Worm (Caenorhabditis elegans) whole organism, L1 larva: ENCODE data around the gene F44A2.3.

Experiments
- C16A3.4 ChIP-seq: fragments of 150-350 bp; optimal IDR thresholded peaks from 2 replicates; lab custom pipeline; 2014; ENCODE audit warnings: missing biosample characterization, missing genetic modification characterization
- C34B4.2 ChIP-seq: sonication (generic microtip); optimal IDR thresholded peaks from 2 replicates; lab custom pipeline; 2017; ENCODE audit warnings: mild to moderate bottlenecking, missing genetic modification characterization, missing compliant biosample characterization
- ceh-63 ChIP-seq: fragments of 200-800 bp; sonication (Bioruptor generic); optimal IDR thresholded peaks from 2 replicates; lab custom pipeline; 2018; ENCODE audit warnings: mild to moderate bottlenecking, missing genetic modification characterization, missing compliant biosample characterization
- ceh-8 ChIP-seq: fragments of 200-800 bp; sonication (Bioruptor generic); optimal IDR thresholded peaks from 2 replicates; lab custom pipeline; 2018; ENCODE audit warnings: mild to moderate bottlenecking, missing genetic modification characterization, moderate library complexity, missing compliant biosample characterization
- ceh-82 ChIP-seq, 3 experiments: fragments of 150-350 bp in 1 of 3; sonication (generic microtip) in 2 of 3; optimal IDR thresholded peaks; 2 replicates each; lab custom pipeline; 2014 to 2017; ENCODE audit warnings: missing biosample characterization in 3 of 3, missing genetic modification characterization in 3 of 3
- ces-1 ChIP-seq: fragments of 150-350 bp; optimal IDR thresholded peaks from 2 replicates; lab custom pipeline; 2014; ENCODE audit warnings: missing biosample characterization, missing genetic modification reagents, missing genetic modification characterization
- dsc-1 ChIP-seq: sonication (generic microtip); optimal IDR thresholded peaks from 2 replicates; lab custom pipeline; 2016; ENCODE audit warnings: mild to moderate bottlenecking, missing genetic modification characterization, missing compliant biosample characterization
- efl-1 ChIP-seq, 4 experiments: fragments of 150-350 bp; optimal IDR thresholded peaks in 3 of 4; peaks in 1 of 4; 1 replicate in 1 of 4; 2 replicates in 3 of 4; lab custom pipeline; 2014; ENCODE audit warnings: missing biosample characterization in 2 of 4, missing genetic modification characterization in 2 of 4, missing genetic modification reagents in 2 of 4
- egl-13 ChIP-seq: sonication (generic microtip); optimal IDR thresholded peaks from 2 replicates; lab custom pipeline; 2016; ENCODE audit warnings: missing genotype, missing genetic modification reagents, missing genetic modification characterization, missing compliant biosample characterization
- egl-27 ChIP-seq, 2 experiments: fragments of 150-350 bp in 1 of 2; sonication (generic microtip); optimal IDR thresholded peaks; 3 replicates each; lab custom pipeline; 2017 to 2018; ENCODE audit warnings: missing biosample characterization in 2 of 2, missing genetic modification characterization in 2 of 2, missing genetic modification reagents in 2 of 2
- elt-2 ChIP-seq: sonication (generic microtip); optimal IDR thresholded peaks from 2 replicates; lab custom pipeline; 2016; ENCODE audit warnings: missing genetic modification characterization, mild to moderate bottlenecking, inconsistent platforms, missing compliant biosample characterization, missing genetic modification reagents
- ets-5 ChIP-seq: fragments of 200-800 bp; sonication (Bioruptor generic); IDR thresholded peaks from 2 replicates; pipeline ENCODE4 v1.3.6; 2022; ENCODE audit warnings: missing genetic modification characterization, missing compliant biosample characterization
- fkh-10 ChIP-seq: sonication (generic microtip); optimal IDR thresholded peaks from 2 replicates; lab custom pipeline; 2017; ENCODE audit warnings: missing biosample characterization, missing genetic modification reagents, missing genetic modification characterization
- fkh-4 ChIP-seq: sonication (generic microtip); optimal IDR thresholded peaks from 2 replicates; lab custom pipeline; 2016; ENCODE audit warnings: missing compliant biosample characterization, missing genetic modification characterization, borderline replicate concordance
- fos-1 ChIP-seq: fragments of 150-350 bp; optimal IDR thresholded peaks from 2 replicates; lab custom pipeline; 2014; ENCODE audit warnings: missing biosample characterization, missing genetic modification characterization
- grh-1 ChIP-seq: fragments of 200-800 bp; sonication (Bioruptor generic); IDR thresholded peaks from 2 replicates; pipeline ENCODE4 v1.3.6; 2022; ENCODE audit warnings: missing genetic modification reagents, missing genetic modification characterization, missing compliant biosample characterization
- hlh-17 ChIP-seq: fragments of 200-800 bp; sonication (Bioruptor generic); optimal IDR thresholded peaks from 2 replicates; lab custom pipeline; 2018; ENCODE audit warnings: missing genetic modification characterization, mild to moderate bottlenecking, missing compliant biosample characterization, moderate library complexity, borderline replicate concordance
- hlh-4 ChIP-seq: sonication (generic microtip); optimal IDR thresholded peaks from 2 replicates; lab custom pipeline; 2016; ENCODE audit warnings: mild to moderate bottlenecking, missing genetic modification characterization, missing compliant biosample characterization
- hpl-2 ChIP-seq: fragments of 150-350 bp; optimal IDR thresholded peaks from 2 replicates; lab custom pipeline; 2014; ENCODE audit warnings: missing biosample characterization, missing genetic modification reagents, missing genetic modification characterization
- irx-1 ChIP-seq: sonication (generic microtip); optimal IDR thresholded peaks from 2 replicates; lab custom pipeline; 2016; ENCODE audit warnings: missing genetic modification characterization, missing compliant biosample characterization
- isw-1 ChIP-seq: fragments of 200-800 bp; sonication (Bioruptor generic); IDR thresholded peaks from 2 replicates; pipeline ENCODE4 v1.3.6; 2022; ENCODE audit warnings: missing genetic modification characterization, missing compliant biosample characterization
- jun-1 ChIP-seq: fragments of 150-350 bp; optimal IDR thresholded peaks from 2 replicates; lab custom pipeline; 2014; ENCODE audit warnings: missing biosample characterization, missing genetic modification reagents, missing genetic modification characterization
- lin-13 ChIP-seq: fragments of 150-350 bp; optimal IDR thresholded peaks from 2 replicates; lab custom pipeline; 2014; ENCODE audit warnings: missing biosample characterization, missing genetic modification reagents, missing genetic modification characterization
- lin-15B ChIP-seq: fragments of 150-350 bp; sonication (generic microtip); optimal IDR thresholded peaks from 3 replicates; lab custom pipeline; 2014; ENCODE audit warnings: missing biosample characterization, missing genetic modification characterization
- lir-3 ChIP-seq: sonication (generic microtip); optimal IDR thresholded peaks from 2 replicates; lab custom pipeline; 2016; ENCODE audit warnings: mild to moderate bottlenecking, missing genetic modification characterization, moderate library complexity, missing compliant biosample characterization; ENCODE audit not compliant: poor library complexity
- lsy-2 ChIP-seq, 2 experiments: fragments of 150-350 bp; optimal IDR thresholded peaks; 2 replicates each; lab custom pipeline; 2014; ENCODE audit warnings: missing biosample characterization in 2 of 2, missing genetic modification characterization in 2 of 2
- mab-9 ChIP-seq: fragments of 200-800 bp; sonication (Bioruptor generic); IDR thresholded peaks from 2 replicates; pipeline ENCODE4 v1.3.6; 2022; ENCODE audit warnings: missing genetic modification reagents, missing genetic modification characterization, missing compliant biosample characterization
- mef-2 ChIP-seq: fragments of 150-350 bp; optimal IDR thresholded peaks from 2 replicates; lab custom pipeline; 2014; ENCODE audit warnings: missing biosample characterization, missing genetic modification characterization
- nhr-11 ChIP-seq: fragments of 150-350 bp; optimal IDR thresholded peaks from 2 replicates; lab custom pipeline; 2014; ENCODE audit warnings: missing biosample characterization, missing genetic modification characterization
- nhr-12 ChIP-seq: sonication (generic microtip); optimal IDR thresholded peaks from 2 replicates; lab custom pipeline; 2017; ENCODE audit warnings: missing biosample characterization, missing genetic modification characterization
- nhr-20 ChIP-seq: sonication (generic microtip); optimal IDR thresholded peaks from 2 replicates; lab custom pipeline; 2016; ENCODE audit warnings: mild to moderate bottlenecking, missing genetic modification characterization, missing compliant biosample characterization
- nhr-237 ChIP-seq: fragments of 150-350 bp; optimal IDR thresholded peaks from 2 replicates; lab custom pipeline; 2014; ENCODE audit warnings: missing biosample characterization, missing genetic modification characterization
- nhr-47 ChIP-seq: sonication (generic microtip); optimal IDR thresholded peaks from 2 replicates; lab custom pipeline; 2016; ENCODE audit warnings: mild to moderate bottlenecking, missing genetic modification characterization, moderate library complexity, missing compliant biosample characterization
- nhr-77 ChIP-seq: fragments of 150-350 bp; optimal IDR thresholded peaks from 2 replicates; lab custom pipeline; 2014; ENCODE audit warnings: missing biosample characterization, missing genetic modification characterization
- nhr-84 ChIP-seq: sonication (generic microtip); optimal IDR thresholded peaks from 2 replicates; lab custom pipeline; 2017; ENCODE audit warnings: missing biosample characterization, missing genetic modification characterization
- nhr-85 ChIP-seq: sonication (generic microtip); peaks from one replicate; lab custom pipeline; 2016; ENCODE audit warnings: missing genetic modification characterization, inconsistent platforms, missing compliant biosample characterization
- pag-3 ChIP-seq: sonication (generic microtip); optimal IDR thresholded peaks from 2 replicates; lab custom pipeline; 2017; ENCODE audit warnings: missing genetic modification characterization, mild to moderate bottlenecking, missing compliant biosample characterization, antibody characterized with exemption, borderline replicate concordance; ENCODE audit not compliant: insufficient read depth
- pqm-1 ChIP-seq: sonication (generic microtip); optimal IDR thresholded peaks from 3 replicates; lab custom pipeline; 2017; ENCODE audit warnings: missing biosample characterization, missing genetic modification characterization
- rnt-1 ChIP-seq: sonication (generic microtip); optimal IDR thresholded peaks from 2 replicates; lab custom pipeline; 2016; ENCODE audit warnings: mild to moderate bottlenecking, missing genetic modification characterization, moderate library complexity, missing compliant biosample characterization
- skn-1 ChIP-seq: fragments of 150-350 bp; optimal IDR thresholded peaks from 2 replicates; lab custom pipeline; 2014; ENCODE audit warnings: missing biosample characterization, missing genetic modification characterization
- snu-23 ChIP-seq: sonication (generic microtip); optimal IDR thresholded peaks from 2 replicates; lab custom pipeline; 2016; ENCODE audit warnings: missing genetic modification characterization, missing compliant biosample characterization
- sox-4 ChIP-seq: sonication (generic microtip); optimal IDR thresholded peaks from 2 replicates; lab custom pipeline; 2016; ENCODE audit warnings: missing genetic modification characterization, missing compliant biosample characterization
- sptf-1 ChIP-seq: fragments of 150-350 bp; optimal IDR thresholded peaks from 2 replicates; lab custom pipeline; 2014; ENCODE audit warnings: missing biosample characterization, missing genetic modification characterization
- tlp-1 ChIP-seq: fragments of 150-350 bp; optimal IDR thresholded peaks from 2 replicates; lab custom pipeline; 2014; ENCODE audit warnings: missing biosample characterization, missing genetic modification characterization
- unc-86 ChIP-seq: sonication (generic microtip); optimal IDR thresholded peaks from 2 replicates; lab custom pipeline; 2016; ENCODE audit warnings: missing genetic modification characterization, missing compliant biosample characterization
- vab-15 ChIP-seq: sonication (generic microtip); optimal IDR thresholded peaks from 2 replicates; lab custom pipeline; 2017; ENCODE audit warnings: missing genotype, mild to moderate bottlenecking, missing genetic modification characterization, missing compliant biosample characterization
- zag-1 ChIP-seq: fragments of 150-350 bp; optimal IDR thresholded peaks from 2 replicates; lab custom pipeline; 2014; ENCODE audit warnings: missing biosample characterization, missing genetic modification characterization
- zip-4 ChIP-seq: fragments of 200-800 bp; sonication (Bioruptor generic); optimal IDR thresholded peaks from 2 replicates; lab custom pipeline; 2018; ENCODE audit warnings: mild to moderate bottlenecking, missing genetic modification characterization, moderate library complexity, missing compliant biosample characterization
- ztf-4 ChIP-seq: fragments of 150-350 bp; optimal IDR thresholded peaks from 2 replicates; lab custom pipeline; 2014; ENCODE audit warnings: missing biosample characterization, missing genetic modification characterization

The F44A2.3 gene

ce11 chrV:9343629-9344624, 38.7 kb downstream of the F44A2.3 start, which contains the start of gene tos-1 (continued):
- TF ChIP-seq hpl-2 (GFP tag; lab: Kevin White, UChicago) = peak; percentile 95
- TF ChIP-seq ceh-8 (GFP tag; lab: Kevin White, UChicago) = peak; percentile 94
- TF ChIP-seq pqm-1 (tag; lab: Kevin White, UChicago) = no peak
- peak; percentile 97 for TF ChIP-seq C16A3.4 (tag; lab: Kevin White, UChicago)
- TF ChIP-seq dsc-1 (tag; lab: Kevin White, UChicago) = peak; percentile 100
- peak; percentile 90 for TF ChIP-seq fos-1 (tag; lab: Kevin White, UChicago)
- peak; percentile 89 for TF ChIP-seq lir-3 (tag; lab: Kevin White, UChicago)
- 0 out of 2 replicates have a peak, but pooled peaks have one; percentile 69 for TF ChIP-seq ets-5 (GFP tag; lab: Robert Waterston, UW)
- TF ChIP-seq nhr-12 = peak; percentile 71
- TF ChIP-seq hlh-17 (GFP tag; lab: Kevin White, UChicago) = no peak
- peak; percentile 98 for TF ChIP-seq fkh-10 (GFP tag; lab: Kevin White, UChicago)
- peak; percentile 100 for TF ChIP-seq unc-86 (tag; lab: Kevin White, UChicago)
- peak; percentile 73 to 95 (median 94) for TF ChIP-seq ceh-82 (tag; optimal IDR thresholded peaks at IDR 0.05; lab: Kevin White, UChicago)
- peak; percentile 48 for TF ChIP-seq ceh-63 (GFP tag; lab: Kevin White, UChicago)
- peak; percentile 86 for TF ChIP-seq zag-1 (tag; lab: Kevin White, UChicago)
- peak; percentile 98 for TF ChIP-seq zip-4 (GFP tag; lab: Kevin White, UChicago)
- TF ChIP-seq mef-2 (tag; lab: Kevin White, UChicago) = peak; percentile 14
- TF ChIP-seq pag-3 = peak; percentile 7
- TF ChIP-seq egl-13 (tag; lab: Kevin White, UChicago) = peak; percentile 99
- TF ChIP-seq irx-1 (tag; lab: Kevin White, UChicago) = peak; percentile 98
- TF ChIP-seq sox-4 (tag; lab: Kevin White, UChicago) = peak; percentile 97
- TF ChIP-seq lin-13 = peak; percentile 85
- peak; percentile 71 for TF ChIP-seq nhr-84 (tag; lab: Kevin White, UChicago)
- peak; percentile 100 for TF ChIP-seq nhr-20 (tag; lab: Kevin White, UChicago)
- peak; percentile 95 for TF ChIP-seq ztf-4 (tag; lab: Kevin White, UChicago)
- TF ChIP-seq nhr-11 = peak; percentile 97
- peak; percentile 94 for TF ChIP-seq nhr-237 (tag; lab: Kevin White, UChicago)
- TF ChIP-seq rnt-1 (tag; lab: Kevin White, UChicago) = peak; percentile 82
- peak; percentile 73 for TF ChIP-seq hlh-4 (tag; lab: Kevin White, UChicago)
- no peak for TF ChIP-seq sptf-1 (tag; lab: Kevin White, UChicago)
- TF ChIP-seq vab-15 (tag; lab: Kevin White, UChicago) = peak; percentile 97
- TF ChIP-seq isw-1 (GFP tag; lab: Robert Waterston, UW) = peak; percentile 99
- peak; percentile 100 for TF ChIP-seq nhr-47 (tag; lab: Kevin White, UChicago)
- peak; percentile 95 for TF ChIP-seq mab-9
- TF ChIP-seq fkh-4 (tag; lab: Kevin White, UChicago) = peak; percentile 92
- TF ChIP-seq lin-15B (tag; lab: Kevin White, UChicago) = peak; percentile 66
- TF ChIP-seq efl-1 (optimal IDR thresholded peaks at IDR 0.05; lab: Kevin White, UChicago) = peak; percentile 90 to 92
- TF ChIP-seq efl-1 (GFP tag; optimal IDR thresholded peaks at IDR 0.05 in 1 of 2; lab: Kevin White, UChicago) = peak; percentile 78 to 99
- peak; percentile 100 for TF ChIP-seq nhr-85 (tag; lab: Kevin White, UChicago)
- TF ChIP-seq snu-23 = peak; percentile 100
- TF ChIP-seq lsy-2 (tag; optimal IDR thresholded peaks at IDR 0.05; lab: Kevin White, UChicago) = peak; percentile 89 to 96
- TF ChIP-seq jun-1 = peak; percentile 99
- peak; percentile 90 for TF ChIP-seq C34B4.2 (tag; lab: Kevin White, UChicago)
- no peak for TF ChIP-seq tlp-1 (tag; lab: Kevin White, UChicago)
- peak; percentile 69 for TF ChIP-seq skn-1 (tag; lab: Kevin White, UChicago)
- peak; percentile 82 to 95 for TF ChIP-seq egl-27 (tag; optimal IDR thresholded peaks at IDR 0.05; lab: Kevin White, UChicago)
- peak; percentile 98 for TF ChIP-seq nhr-77 (tag; lab: Kevin White, UChicago)
- no peak for TF ChIP-seq ces-1
- peak; percentile 99 for TF ChIP-seq grh-1 (GFP tag; lab: Robert Waterston, UW)
- peak; percentile 98 for TF ChIP-seq elt-2 (tag; lab: Kevin White, UChicago)
